Fruit fly (Drosophila melanogaster): ENCODE measurements around the gene CG15021.
A peak's percentile ranks its signal among the peaks of the same experiment; 100 is the strongest.

The CG15021 gene

dm6 chr3L:4426581-4426980 lies 9.9 kb upstream of the CG15021 start:
- TF ChIP-seq sage (GFP tag; optimal IDR thresholded peaks at IDR 0.05) (no peak), CG9705 (GFP tag; optimal IDR thresholded peaks at IDR 0.05) (no peak), Myc (optimal IDR thresholded peaks at IDR 0.05) (peak; percentile 74), Abd-B (GFP tag; optimal IDR thresholded peaks at IDR 0.05) (no peak), h (GFP tag; optimal IDR thresholded peaks at IDR 0.05) (no peak), Mio (GFP tag; optimal IDR thresholded peaks at IDR 0.05) (no peak), br (GFP tag; optimal IDR thresholded peaks at IDR 0.05) (no peak), N (GFP tag; optimal IDR thresholded peaks at IDR 0.05) (peak; percentile 32), dmrt93B (GFP tag; optimal IDR thresholded peaks at IDR 0.05) (no peak), Rel (GFP tag; optimal IDR thresholded peaks at IDR 0.05) (no peak), Rel (tag; optimal IDR thresholded peaks at IDR 0.05) (no peak), fru (GFP tag; optimal IDR thresholded peaks at IDR 0.05) (no peak)

DNA sequence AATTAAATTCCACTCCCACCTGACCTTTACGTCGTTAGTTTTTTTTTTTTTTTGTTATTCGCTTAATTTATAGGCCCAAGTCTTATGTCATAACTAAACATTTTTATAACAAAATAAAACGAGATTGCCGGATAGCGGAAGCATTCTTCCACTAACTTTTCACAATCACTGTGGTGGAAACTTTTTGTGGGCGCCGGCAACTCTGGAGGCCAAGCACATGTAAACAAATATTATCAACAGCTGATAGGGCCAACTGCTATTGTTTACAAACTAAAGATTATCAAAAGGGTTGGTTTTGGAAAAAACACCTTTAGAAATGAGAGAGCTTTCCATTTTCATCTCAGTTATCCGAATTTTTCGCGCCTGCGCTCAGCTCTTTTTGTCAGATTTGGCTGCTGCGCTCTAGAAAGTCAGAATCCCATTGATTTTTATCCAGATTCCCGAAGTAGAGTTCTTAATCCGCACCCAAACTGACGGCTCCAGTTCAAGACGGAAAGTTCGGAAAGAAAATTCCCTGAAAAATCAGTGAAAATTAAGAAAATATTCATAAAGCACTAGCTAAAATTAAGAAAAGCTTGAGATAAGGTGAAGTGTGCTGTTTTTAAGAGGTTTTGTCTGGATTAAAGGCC lies 7.5 kb upstream of the CG15021 start, which contains the start of gene nAChRbeta1:
TSS of gene nAChRbeta1 (plus strand) at position 432 of the 629 bp plus-strand sequence.
- TF ChIP-seq lola (GFP tag; optimal IDR thresholded peaks at IDR 0.05) (no peak), Mio (GFP tag; optimal IDR thresholded peaks at IDR 0.05) (no peak), usp (GFP tag; optimal IDR thresholded peaks at IDR 0.05) (no peak), sage (GFP tag; optimal IDR thresholded peaks at IDR 0.05) (no peak), Rel (GFP tag; optimal IDR thresholded peaks at IDR 0.05) (no peak), Rel (tag; optimal IDR thresholded peaks at IDR 0.05) (no peak), Vsx2 (GFP tag; optimal IDR thresholded peaks at IDR 0.05; ENCODE audit: partially characterized antibody) (no peak), ey (GFP tag; optimal IDR thresholded peaks at IDR 0.05) (no peak), fru (GFP tag; optimal IDR thresholded peaks at IDR 0.05) (no peak), dmrt93B (GFP tag; optimal IDR thresholded peaks at IDR 0.05) (no peak), Abd-B (GFP tag; optimal IDR thresholded peaks at IDR 0.05) (no peak), Hr78 (GFP tag; optimal IDR thresholded peaks at IDR 0.05) (no peak)

dm6 chr3L:4430331-4430730 lies 6.2 kb upstream of the CG15021 start:
- no peak for TF ChIP-seq fru (GFP tag; optimal IDR thresholded peaks at IDR 0.05)
- no peak for TF ChIP-seq GATAd (GFP tag; optimal IDR thresholded peaks at IDR 0.05)

dm6 chr3L:4431111-4431730 lies 5.3 kb upstream of the CG15021 start:
- TF ChIP-seq Rel (GFP tag; optimal IDR thresholded peaks at IDR 0.05) (no peak), Rel (tag; optimal IDR thresholded peaks at IDR 0.05) (no peak), CrebA (GFP tag; optimal IDR thresholded peaks at IDR 0.05; ENCODE audit: borderline replicate concordance) (no peak), Myc (optimal IDR thresholded peaks at IDR 0.05) (no peak), woc (GFP tag; optimal IDR thresholded peaks at IDR 0.05) (no peak), Hr78 (GFP tag; optimal IDR thresholded peaks at IDR 0.05) (no peak), HLH106 (tag; optimal IDR thresholded peaks at IDR 0.05) (no peak), sage (GFP tag; optimal IDR thresholded peaks at IDR 0.05) (no peak), Vsx2 (GFP tag; optimal IDR thresholded peaks at IDR 0.05; ENCODE audit: partially characterized antibody) (no peak), tai (GFP tag; optimal IDR thresholded peaks at IDR 0.05) (no peak), CG32264 (GFP tag; optimal IDR thresholded peaks at IDR 0.05) (no peak), sv (GFP tag; optimal IDR thresholded peaks at IDR 0.05) (no peak), rgr (GFP tag; optimal IDR thresholded peaks at IDR 0.05) (no peak), Dif (GFP tag; optimal IDR thresholded peaks at IDR 0.05; ENCODE audit: partially characterized antibody) (no peak), dsf (GFP tag; optimal IDR thresholded peaks at IDR 0.05; ENCODE audit: borderline replicate concordance) (no peak), Dfd (GFP tag; optimal IDR thresholded peaks at IDR 0.05) (no peak), br (GFP tag; optimal IDR thresholded peaks at IDR 0.05) (no peak), dl (GFP tag; optimal IDR thresholded peaks at IDR 0.05; ENCODE audit: insufficient read depth in 1 of 2, partially characterized antibody in 2 of 2) (no peak), h (GFP tag; optimal IDR thresholded peaks at IDR 0.05) (no peak), ey (GFP tag; optimal IDR thresholded peaks at IDR 0.05) (no peak)

DNA sequence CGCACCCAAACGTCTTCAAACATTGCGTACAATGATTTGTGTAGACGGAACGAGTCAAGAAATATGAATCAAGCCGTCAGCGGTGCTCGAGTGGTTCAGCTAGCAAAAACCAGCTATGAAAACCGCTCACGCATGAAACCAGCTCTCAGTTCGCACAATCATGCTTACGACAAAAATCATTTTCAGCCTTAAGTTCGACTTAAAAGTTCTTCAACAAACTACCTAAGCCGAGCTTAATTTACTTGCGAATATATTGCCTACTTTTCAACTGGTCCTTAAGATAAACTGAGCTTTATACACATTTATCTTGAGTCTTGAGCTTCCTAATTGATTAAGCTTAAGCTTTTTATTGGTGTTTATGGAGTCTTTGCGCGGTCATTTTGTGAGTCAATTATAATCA lies 3.6 kb downstream of the CG15021 start:
- no peak for TF ChIP-seq Sp1 (GFP tag; optimal IDR thresholded peaks at IDR 0.05)
- TF ChIP-seq Myc (optimal IDR thresholded peaks at IDR 0.05): peak; percentile 51

Measured in whole organism, wandering third instar larva.